Worm (Caenorhabditis elegans) whole organism, early embryonic: Measurements from ENCODE around the gene epg-3.

Experiments
- B0310.2 ChIP-seq: sonication (generic microtip); optimal IDR thresholded peaks from 2 replicates; lab custom pipeline; 2016; ENCODE audit warnings: mild to moderate bottlenecking, missing genetic modification characterization, missing compliant biosample characterization
- F13C5.2 ChIP-seq: sonication (generic microtip); optimal IDR thresholded peaks from 2 replicates; lab custom pipeline; 2017; ENCODE audit warnings: mild to moderate bottlenecking, missing genetic modification characterization, inconsistent platforms, missing compliant biosample characterization
- aly-1 ChIP-seq: sonication (generic microtip); optimal IDR thresholded peaks from 2 replicates; lab custom pipeline; 2016; ENCODE audit warnings: missing genetic modification characterization, missing compliant biosample characterization
- ama-1 ChIP-seq: fragments of 150-350 bp; optimal IDR thresholded peaks from 2 replicates; lab custom pipeline; 2014
- ceh-36 ChIP-seq: sonication (generic microtip); optimal IDR thresholded peaks from 2 replicates; lab custom pipeline; 2016; ENCODE audit warnings: missing genetic modification characterization, inconsistent platforms, missing compliant biosample characterization
- flt-1 ChIP-seq: fragments of 200-800 bp; sonication (Bioruptor generic); IDR thresholded peaks from 2 replicates; pipeline ENCODE4 v1.3.6; 2022; ENCODE audit warnings: missing genetic modification characterization, missing compliant biosample characterization
- hmbx-1 ChIP-seq: sonication (generic microtip); optimal IDR thresholded peaks from 2 replicates; lab custom pipeline; 2016; ENCODE audit warnings: mild to moderate bottlenecking, missing genetic modification characterization, missing compliant biosample characterization
- hmg-4 ChIP-seq: fragments of 200-800 bp; sonication (Bioruptor generic); optimal IDR thresholded peaks from 2 replicates; lab custom pipeline; 2018; ENCODE audit warnings: mild to moderate bottlenecking, missing genetic modification characterization, missing compliant biosample characterization
- pes-1 ChIP-seq: fragments of 200-800 bp; sonication (Bioruptor generic); IDR thresholded peaks from 2 replicates; pipeline ENCODE4 v1.3.6; 2022; ENCODE audit warnings: missing genetic modification reagents, missing genetic modification characterization, missing compliant biosample characterization
- scrt-1 ChIP-seq: fragments of 200-800 bp; sonication (Bioruptor generic); IDR thresholded peaks from 2 replicates; pipeline ENCODE4 v1.3.6; 2022; ENCODE audit warnings: missing genetic modification characterization, missing compliant biosample characterization
- tbx-11 ChIP-seq: fragments of 200-800 bp; sonication (Bioruptor generic); IDR thresholded peaks from 2 replicates; pipeline ENCODE4 v1.3.6; 2022; ENCODE audit warnings: missing genetic modification characterization, missing compliant biosample characterization
- tbx-37 ChIP-seq: fragments of 200-800 bp; sonication (Bioruptor generic); conservative IDR thresholded peaks from 2 replicates; pipeline ENCODE4 v1.3.6; 2022; ENCODE audit warnings: missing genetic modification reagents, missing genetic modification characterization, missing compliant biosample characterization
- tra-4 ChIP-seq: sonication (generic microtip); optimal IDR thresholded peaks from 2 replicates; lab custom pipeline; 2017; ENCODE audit warnings: missing genetic modification characterization, missing compliant biosample characterization

DNA sequence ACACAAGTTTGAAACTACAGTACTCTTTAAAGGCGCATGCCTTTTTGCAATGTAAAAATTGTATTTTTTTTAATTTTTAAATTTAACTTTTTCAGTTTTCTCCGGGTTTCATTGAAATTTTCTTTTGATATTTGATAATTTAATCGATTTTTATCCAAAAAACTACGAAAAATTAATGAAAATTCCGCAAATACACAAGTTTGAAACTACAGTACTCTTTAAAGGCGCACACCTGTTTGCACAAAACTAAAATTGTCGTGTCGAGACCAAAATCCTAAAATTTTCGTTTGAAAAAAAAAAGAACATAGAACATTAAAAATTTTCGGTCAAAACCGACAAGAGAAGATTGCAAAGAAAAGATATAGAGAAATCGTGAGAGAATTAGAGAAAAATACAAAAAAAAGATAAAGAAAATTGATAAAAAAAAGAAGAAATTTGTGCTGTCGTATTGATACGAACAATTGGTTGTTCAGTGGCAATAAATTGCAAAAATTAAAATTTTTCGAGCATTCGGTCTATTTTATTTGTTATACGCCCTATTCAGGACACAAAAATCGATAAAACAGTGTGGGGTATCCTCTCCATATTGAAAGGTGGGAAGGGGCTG, 33.0 kb downstream of the epg-3 start:
- no peak for TF ChIP-seq tbx-37 (GFP tag; lab: Robert Waterston, UW)
- no peak for TF ChIP-seq tra-4 (tag; lab: Kevin White, UChicago)
- TF ChIP-seq scrt-1 (GFP tag; lab: Robert Waterston, UW): no peak
- no peak for TF ChIP-seq flt-1
- no peak for TF ChIP-seq F13C5.2
- TF ChIP-seq hmg-4 (GFP tag; lab: Kevin White, UChicago): no peak
- no peak for TF ChIP-seq ama-1 (lab: Kevin White, UChicago)
- TF ChIP-seq ceh-36 (tag; lab: Kevin White, UChicago): no peak
- TF ChIP-seq hmbx-1 (tag; lab: Kevin White, UChicago): no peak
- no peak for TF ChIP-seq aly-1 (tag; lab: Kevin White, UChicago)
- TF ChIP-seq tbx-11 (GFP tag; lab: Robert Waterston, UW): no peak
- TF ChIP-seq B0310.2 (tag; lab: Kevin White, UChicago): no peak
- TF ChIP-seq pes-1 (GFP tag; lab: Robert Waterston, UW): no peak
